Fruit fly (Drosophila melanogaster) whole organism, wandering third instar larva: ENCODE data around the gene Polr2I.

Source experiments
- Abd-B ChIP-seq: fragments of >200 bp; optimal IDR thresholded peaks from 2 replicates; lab custom pipeline; 2017; ENCODE audit warnings: missing biosample characterization, missing genetic modification characterization
- CG32264 ChIP-seq: fragments of 200-800 bp; sonication (Bioruptor generic); optimal IDR thresholded peaks from 2 replicates; lab custom pipeline; 2016; ENCODE audit warnings: missing biosample characterization, missing genetic modification characterization
- CG9705 ChIP-seq: fragments of 200-800 bp; sonication (Bioruptor generic); optimal IDR thresholded peaks from 2 replicates; lab custom pipeline; 2018; ENCODE audit warnings: missing biosample characterization, mild to moderate bottlenecking, missing genetic modification characterization
- CrebA ChIP-seq: fragments of 200-800 bp; sonication (Bioruptor generic); optimal IDR thresholded peaks from 2 replicates; lab custom pipeline; 2016; ENCODE audit warnings: missing biosample characterization, mild to moderate bottlenecking, missing genetic modification characterization, borderline replicate concordance
- Dfd ChIP-seq: fragments of >200 bp; optimal IDR thresholded peaks from 2 replicates; lab custom pipeline; 2017; ENCODE audit warnings: missing biosample characterization, missing genetic modification characterization
- Dif ChIP-seq: fragments of 200-275, 200-300 bp; sonication (Bioruptor generic); optimal IDR thresholded peaks from 2 replicates; lab custom pipeline; 2018; ENCODE audit warnings: missing biosample characterization, missing genetic modification characterization; ENCODE audit not compliant: partially characterized antibody
- GATAd ChIP-seq: sonication (Bioruptor generic); optimal IDR thresholded peaks from 2 replicates; lab custom pipeline; 2016; ENCODE audit warnings: missing biosample characterization, missing genetic modification characterization
- Hnf4 ChIP-seq: fragments of 200-800 bp; sonication (Bioruptor generic); optimal IDR thresholded peaks from 2 replicates; lab custom pipeline; 2016; ENCODE audit warnings: missing biosample characterization, mild to moderate bottlenecking, missing genetic modification characterization
- Hr78 ChIP-seq: fragments of >200 bp; optimal IDR thresholded peaks from 2 replicates; lab custom pipeline; 2017; ENCODE audit warnings: missing biosample characterization, missing genetic modification characterization
- Jra ChIP-seq: sonication (Bioruptor generic); optimal IDR thresholded peaks from 2 replicates; lab custom pipeline; 2016; ENCODE audit warnings: missing biosample characterization, missing genetic modification characterization
- Mio ChIP-seq: sonication (Bioruptor generic); optimal IDR thresholded peaks from 2 replicates; lab custom pipeline; 2016; ENCODE audit warnings: missing biosample characterization, missing genetic modification characterization
- Myc ChIP-seq: fragments of >200 bp; optimal IDR thresholded peaks from 2 replicates; lab custom pipeline; 2017
- N ChIP-seq: fragments of >200 bp; optimal IDR thresholded peaks from 2 replicates; lab custom pipeline; 2018; ENCODE audit warnings: missing biosample characterization, missing external identifiers, missing genetic modification characterization
- OdsH ChIP-seq: fragments of 200-800 bp; sonication (Bioruptor generic); optimal IDR thresholded peaks from 2 replicates; lab custom pipeline; 2016; ENCODE audit warnings: missing biosample characterization, mild to moderate bottlenecking, missing genetic modification characterization
- Rel ChIP-seq, 2 experiments: fragments of 200-800 bp; sonication (Bioruptor generic) in 1 of 2; optimal IDR thresholded peaks; 2 replicates in 1 of 2; 3 replicates in 1 of 2; lab custom pipeline; 2016 to 2019; ENCODE audit warnings: mild to moderate bottlenecking in 2 of 2, missing biosample characterization in 2 of 2, missing genetic modification characterization in 2 of 2, moderate library complexity in 1 of 2
- Sp1 ChIP-seq: fragments of 200-800 bp; sonication (Bioruptor generic); optimal IDR thresholded peaks from 3 replicates; lab custom pipeline; 2019; ENCODE audit warnings: missing biosample characterization, mild to moderate bottlenecking, missing genetic modification characterization, moderate library complexity
- Vsx2 ChIP-seq: fragments of 200-300, 225-300 bp; sonication (Bioruptor generic); optimal IDR thresholded peaks from 2 replicates; lab custom pipeline; 2018; ENCODE audit warnings: missing biosample characterization, missing genetic modification characterization; ENCODE audit not compliant: partially characterized antibody
- br ChIP-seq: fragments of 200-800 bp; sonication (Bioruptor generic); optimal IDR thresholded peaks from 2 replicates; lab custom pipeline; 2016; ENCODE audit warnings: missing biosample characterization, missing genetic modification characterization
- brk ChIP-seq: fragments of 200-800 bp; sonication (Bioruptor generic); optimal IDR thresholded peaks from 2 replicates; lab custom pipeline; 2016; ENCODE audit warnings: missing biosample characterization, mild to moderate bottlenecking, missing genetic modification characterization
- dl ChIP-seq, 2 experiments: fragments of 175-275, 200-275 bp in 1 of 2; fragments of 200-275 bp in 1 of 2; sonication (Bioruptor generic); optimal IDR thresholded peaks; lab custom pipeline; 2018; ENCODE audit warnings: mild to moderate bottlenecking in 2 of 2, missing biosample characterization in 2 of 2, missing genetic modification characterization in 2 of 2, moderate library complexity in 2 of 2; ENCODE audit not compliant: partially characterized antibody in 2 of 2, insufficient read depth in 1 of 2
- dsf ChIP-seq: sonication (Bioruptor generic); optimal IDR thresholded peaks from 2 replicates; lab custom pipeline; 2016; ENCODE audit warnings: missing biosample characterization, missing genetic modification characterization, borderline replicate concordance
- ey ChIP-seq: fragments of 200-800 bp; sonication (Bioruptor generic); optimal IDR thresholded peaks from 2 replicates; lab custom pipeline; 2016; ENCODE audit warnings: missing biosample characterization, missing genetic modification characterization
- foxo ChIP-seq, 2 experiments: fragments of 200-800 bp; sonication (Bioruptor generic); optimal IDR thresholded peaks; 2 replicates in 1 of 2; 3 replicates in 1 of 2; lab custom pipeline; 2016 to 2017; ENCODE audit warnings: missing biosample characterization in 2 of 2, missing genetic modification characterization in 2 of 2
- fru ChIP-seq: fragments of 200-800 bp; sonication (Bioruptor generic); optimal IDR thresholded peaks from 3 replicates; lab custom pipeline; 2016; ENCODE audit warnings: missing biosample characterization, mild to moderate bottlenecking, missing genetic modification characterization
- h ChIP-seq: fragments of 200-800 bp; sonication (Bioruptor generic); optimal IDR thresholded peaks from 3 replicates; lab custom pipeline; 2016; ENCODE audit warnings: missing biosample characterization, mild to moderate bottlenecking, missing genetic modification characterization
- lola ChIP-seq: fragments of >200 bp; optimal IDR thresholded peaks from 2 replicates; lab custom pipeline; 2017; ENCODE audit warnings: missing biosample characterization, missing genetic modification characterization
- pan ChIP-seq: fragments of >200 bp; optimal IDR thresholded peaks from 2 replicates; lab custom pipeline; 2017
- psq ChIP-seq: fragments of 200-800 bp; sonication (Bioruptor generic); optimal IDR thresholded peaks from 3 replicates; lab custom pipeline; 2017; ENCODE audit warnings: missing biosample characterization, mild to moderate bottlenecking, missing genetic modification characterization, moderate library complexity
- rgr ChIP-seq: fragments of 200-800 bp; sonication (Bioruptor generic); optimal IDR thresholded peaks from 3 replicates; lab custom pipeline; 2016; ENCODE audit warnings: missing biosample characterization, mild to moderate bottlenecking, missing genetic modification characterization
- sage ChIP-seq: fragments of 200-800 bp; sonication (Bioruptor generic); optimal IDR thresholded peaks from 2 replicates; lab custom pipeline; 2016; ENCODE audit warnings: missing biosample characterization, mild to moderate bottlenecking, missing genetic modification characterization
- sv ChIP-seq: fragments of 200-800 bp; sonication (Bioruptor generic); optimal IDR thresholded peaks from 3 replicates; lab custom pipeline; 2016; ENCODE audit warnings: missing biosample characterization, missing genetic modification characterization
- tai ChIP-seq: sonication (Bioruptor generic); optimal IDR thresholded peaks from 2 replicates; lab custom pipeline; 2016; ENCODE audit warnings: missing biosample characterization, missing genetic modification characterization
- usp ChIP-seq: fragments of >200 bp; optimal IDR thresholded peaks from 2 replicates; lab custom pipeline; 2017; ENCODE audit warnings: missing biosample characterization, missing genetic modification characterization
- woc ChIP-seq: sonication (Bioruptor generic); optimal IDR thresholded peaks from 2 replicates; lab custom pipeline; 2016; ENCODE audit warnings: missing biosample characterization, mild to moderate bottlenecking, missing genetic modification characterization

Polr2I gene

dm6 chr3R:14291431-14291830 lies 17.5 kb upstream of the Polr2I start (continued):
- TF ChIP-seq CG32264, result no peak
- TF ChIP-seq, all 38 proteins: peak for 19

dm6 chr3R:14292307-14292711 lies 16.6 kb upstream of the Polr2I start:
- TF ChIP-seq h (GFP tag; lab: Kevin White, UChicago), result peak; percentile 0
- TF ChIP-seq Jra (GFP tag; lab: Kevin White, UChicago), result no peak
- peak in 1 of 2 experiments; percentile 42 for TF ChIP-seq foxo (GFP tag; optimal IDR thresholded peaks at IDR 0.05; lab: Kevin White, UChicago)
- TF ChIP-seq Hnf4 (GFP tag; lab: Kevin White, UChicago), result no peak
- TF ChIP-seq Sp1 (GFP tag; lab: Kevin White, UChicago), result peak; percentile 25
- no peak for TF ChIP-seq usp (GFP tag; lab: Kevin White, UChicago)
- no peak for TF ChIP-seq ey (GFP tag; lab: Kevin White, UChicago)
- TF ChIP-seq psq (GFP tag; lab: Kevin White, UChicago), result no peak
- no peak for TF ChIP-seq Rel (GFP tag; optimal IDR thresholded peaks at IDR 0.05; lab: Kevin White, UChicago)
- TF ChIP-seq Rel (tag; optimal IDR thresholded peaks at IDR 0.05; lab: Kevin White, UChicago), result no peak
- TF ChIP-seq GATAd, result no peak

dm6 chr3R:14294397-14295018 lies 14.4 kb upstream of the Polr2I start:
- TF ChIP-seq N (GFP tag; lab: Kevin White, UChicago) (no peak), Rel (GFP tag; optimal IDR thresholded peaks at IDR 0.05; lab: Kevin White, UChicago) (no peak), Rel (tag; optimal IDR thresholded peaks at IDR 0.05; lab: Kevin White, UChicago) (peak; percentile 94), br (GFP tag; lab: Kevin White, UChicago) (no peak), sage (GFP tag; lab: Kevin White, UChicago) (no peak), Dfd (GFP tag; lab: Kevin White, UChicago) (no peak), usp (GFP tag; lab: Kevin White, UChicago) (no peak), fru (GFP tag; lab: Kevin White, UChicago) (no peak), Mio (GFP tag; lab: Kevin White, UChicago) (no peak), dl (GFP tag; optimal IDR thresholded peaks at IDR 0.05; lab: Kevin White, UChicago; ENCODE audit: insufficient read depth in 1 of 2, partially characterized antibody in 2 of 2) (no peak), brk (GFP tag; lab: Kevin White, UChicago) (peak; percentile 6), Hnf4 (GFP tag; lab: Kevin White, UChicago) (no peak), Dif (GFP tag; lab: Kevin White, UChicago) (no peak), OdsH (GFP tag; lab: Kevin White, UChicago) (no peak), h (GFP tag; lab: Kevin White, UChicago) (peak; percentile 15), sv (no peak), Hr78 (GFP tag; lab: Kevin White, UChicago) (no peak), pan (lab: Kevin White, UChicago) (no peak), tai (GFP tag; lab: Kevin White, UChicago) (no peak), rgr (GFP tag; lab: Kevin White, UChicago) (no peak), lola (no peak), Abd-B (GFP tag; lab: Kevin White, UChicago) (no peak), dsf (GFP tag; lab: Kevin White, UChicago) (no peak), foxo (GFP tag; optimal IDR thresholded peaks at IDR 0.05; lab: Kevin White, UChicago) (no peak), Myc (lab: Kevin White, UChicago) (no peak), woc (GFP tag; lab: Kevin White, UChicago) (no peak), CG9705 (GFP tag; lab: Kevin White, UChicago) (no peak)

- no peak for TF ChIP-seq woc (GFP tag; lab: Kevin White, UChicago)
These were observed 12.8 kb upstream of the Polr2I start for dm6 chr3R:14296126-14296525.

- TF ChIP-seq Vsx2 (GFP tag; lab: Kevin White, UChicago), result no peak
- no peak for TF ChIP-seq tai (GFP tag; lab: Kevin White, UChicago)
- TF ChIP-seq GATAd, result no peak
- no peak for TF ChIP-seq CrebA (GFP tag; lab: Kevin White, UChicago)
- no peak for TF ChIP-seq N (GFP tag; lab: Kevin White, UChicago)
- TF ChIP-seq CG9705 (GFP tag; lab: Kevin White, UChicago), result no peak
- no peak for TF ChIP-seq sage (GFP tag; lab: Kevin White, UChicago)
These were observed 12.2 kb upstream of the Polr2I start for dm6 chr3R:14296700-14297099.
